Fruit fly (Drosophila melanogaster): ENCODE measurements around the gene HP1D3csd.

HP1D3csd gene

dm6 chrX:19179696-19180255 lies 10.2 kb upstream of the HP1D3csd start, which contains the start of the genes CG7556 and CG7453 (continued):
- TF ChIP-seq Bgb (GFP tag; IDR thresholded peaks at IDR 0.05; ENCODE audit: partially characterized antibody), result no peak
- TF ChIP-seq ATbp (GFP tag; optimal IDR thresholded peaks at IDR 0.05), result no peak
- TF ChIP-seq CG14667 (GFP tag; IDR thresholded peaks at IDR 0.05), result peak; percentile 28; the same call in 1 of the 2 replicates
- TF ChIP-seq salm (tag; optimal IDR thresholded peaks at IDR 0.05), result no peak
- TF ChIP-seq lola (GFP tag; optimal IDR thresholded peaks at IDR 0.05), result peak in 1 of 3 experiments; percentile 80
- no peak for TF ChIP-seq D (optimal IDR thresholded peaks at IDR 0.05)
- TF ChIP-seq D (GFP tag; optimal IDR thresholded peaks at IDR 0.05), result peak; percentile 56
- TF ChIP-seq insv (GFP tag; optimal IDR thresholded peaks at IDR 0.05), result peak in 1 of 2 experiments; percentile 84
- TF ChIP-seq CG6689 (GFP tag; IDR thresholded peaks at IDR 0.05), result peak; percentile 76
- TF ChIP-seq Abd-B (GFP tag; optimal IDR thresholded peaks at IDR 0.05), result peak; percentile 76
- peak; percentile 20 for TF ChIP-seq Asciz (GFP tag; optimal IDR thresholded peaks at IDR 0.05)
- TF ChIP-seq Camta (GFP tag; optimal IDR thresholded peaks at IDR 0.05), result peak; percentile 62
- TF ChIP-seq H2.0 (GFP tag; IDR thresholded peaks at IDR 0.05), result peak; percentile 57
- TF ChIP-seq MBD-R2 (GFP tag; IDR thresholded peaks at IDR 0.05), result peak; percentile 83
- peak; percentile 83 for TF ChIP-seq zfh2 (GFP tag; optimal IDR thresholded peaks at IDR 0.05)
- TF ChIP-seq Doc3 (GFP tag; IDR thresholded peaks at IDR 0.05; ENCODE audit: partially characterized antibody), result no peak
- TF ChIP-seq CG14710 (tag; optimal IDR thresholded peaks at IDR 0.05), result peak; percentile 84
- TF ChIP-seq tgo (GFP tag; IDR thresholded peaks at IDR 0.05), result peak; percentile 60
- TF ChIP-seq jigr1 (GFP tag; IDR thresholded peaks at IDR 0.05), result no peak
- TF ChIP-seq CG15601 (tag; optimal IDR thresholded peaks at IDR 0.05), result peak; percentile 68
- peak; percentile 74 for TF ChIP-seq CG18599 (GFP tag; optimal IDR thresholded peaks at IDR 0.05)
- no peak for TF ChIP-seq Nf-YA (GFP tag; IDR thresholded peaks at IDR 0.05)
- TF ChIP-seq Dp (GFP tag; optimal IDR thresholded peaks at IDR 0.05), result peak; percentile 14
- no peak for TF ChIP-seq CG8478 (optimal IDR thresholded peaks at IDR 0.05)
- TF ChIP-seq CG4820 (GFP tag; optimal IDR thresholded peaks at IDR 0.05), result peak; percentile 60
- peak; percentile 41 for TF ChIP-seq CG12744 (GFP tag; optimal IDR thresholded peaks at IDR 0.05)
- TF ChIP-seq CG3995 (GFP tag; optimal IDR thresholded peaks at IDR 0.05), result peak; percentile 23
- peak; percentile 45 for TF ChIP-seq cato (GFP tag; optimal IDR thresholded peaks at IDR 0.05; ENCODE audit: borderline replicate concordance)
- TF ChIP-seq E2f2 (GFP tag; IDR thresholded peaks at IDR 0.05), result peak; percentile 45; the same call in 1 of the 2 replicates
- peak; percentile 67 for TF ChIP-seq Sry-δ (GFP tag; optimal IDR thresholded peaks at IDR 0.05)
- TF ChIP-seq CG10654 (GFP tag; optimal IDR thresholded peaks at IDR 0.05), result peak; percentile 72
- peak; percentile 69 to 70 for TF ChIP-seq Hr51 (GFP tag; optimal IDR thresholded peaks at IDR 0.05)
- peak; percentile 32; the same call in 1 of the 2 replicates for TF ChIP-seq Drgx (GFP tag; IDR thresholded peaks at IDR 0.05)
- peak; percentile 79 for TF ChIP-seq tio (GFP tag; optimal IDR thresholded peaks at IDR 0.05)
- no peak for TF ChIP-seq knrl (GFP tag; IDR thresholded peaks at IDR 0.05; ENCODE audit: partially characterized antibody)
- no peak for TF ChIP-seq Neu2 (GFP tag; optimal IDR thresholded peaks at IDR 0.05; ENCODE audit: borderline replicate concordance)
- peak; percentile 54 for TF ChIP-seq CG15011 (GFP tag; optimal IDR thresholded peaks at IDR 0.05)
- peak; percentile 22 for TF ChIP-seq tap (tag; optimal IDR thresholded peaks at IDR 0.05)
- TF ChIP-seq CG11398 (GFP tag; optimal IDR thresholded peaks at IDR 0.05), result peak; percentile 60
- no peak for TF ChIP-seq Oaz (GFP tag; IDR thresholded peaks at IDR 0.05)
- no peak for TF ChIP-seq Lim3 (GFP tag; IDR thresholded peaks at IDR 0.05)
- TF ChIP-seq sens-2 (GFP tag; IDR thresholded peaks at IDR 0.05), result no peak
- no peak for TF ChIP-seq CG6765 (GFP tag; optimal IDR thresholded peaks at IDR 0.05)
- TF ChIP-seq CG17829 (tag; optimal IDR thresholded peaks at IDR 0.05), result peak; percentile 65
- TF ChIP-seq Atf3 (GFP tag; optimal IDR thresholded peaks at IDR 0.05), result peak; percentile 35
- TF ChIP-seq Tbp (GFP tag; optimal IDR thresholded peaks at IDR 0.05), result no peak
- peak; percentile 75 for TF ChIP-seq jumu (GFP tag; optimal IDR thresholded peaks at IDR 0.05)
- peak; percentile 45 for TF ChIP-seq Jarid2 (GFP tag; optimal IDR thresholded peaks at IDR 0.05)
- TF ChIP-seq CrebB (tag; optimal IDR thresholded peaks at IDR 0.05), result no peak
- TF ChIP-seq Hmx (GFP tag; optimal IDR thresholded peaks at IDR 0.05), result peak; percentile 39
